Worm (Caenorhabditis elegans): ENCODE measurements around the gene F29A7.4.

F29A7.4 gene

DNA sequence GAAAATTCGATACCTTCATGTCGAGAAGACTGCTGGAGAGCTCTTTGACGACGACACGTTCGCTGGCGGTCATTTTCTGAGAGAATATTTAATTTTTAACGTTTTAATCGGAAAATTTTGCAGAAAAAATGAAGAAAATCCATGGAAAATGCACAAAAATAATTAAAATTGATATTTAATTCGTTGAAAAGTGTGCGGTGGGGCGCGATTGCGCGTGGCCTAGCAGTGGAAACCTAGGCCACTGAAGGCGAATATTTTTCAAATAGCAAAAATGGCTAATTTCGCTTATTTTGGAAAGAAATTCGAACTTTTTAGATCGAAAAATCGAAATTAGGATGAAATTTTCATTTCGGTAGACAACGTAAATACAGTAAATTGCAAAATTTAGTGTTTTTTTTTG, 2.7 kb downstream of the F29A7.4 start, which contains the start of gene F29A7.6 (continued):
- TF ChIP-seq fkh-3 (tag; optimal IDR thresholded peaks at IDR 0.05) (no peak), zfh-2 (GFP tag; conservative IDR thresholded peaks at IDR 0.05) (no peak), egl-44 (GFP tag; IDR thresholded peaks at IDR 0.05) (no peak), dpl-1 (GFP tag; optimal IDR thresholded peaks at IDR 0.05) (no peak), ceh-100 (GFP tag; IDR thresholded peaks at IDR 0.05) (peak; percentile 38), F10E7.11 (tag; optimal IDR thresholded peaks at IDR 0.05) (no peak), F52B5.7 (tag; optimal IDR thresholded peaks at IDR 0.05) (no peak), T07F8.4 (tag; optimal IDR thresholded peaks at IDR 0.05) (no peak), snpc-4 (GFP tag; optimal IDR thresholded peaks at IDR 0.05) (no peak), snpc-4 (tag; optimal IDR thresholded peaks at IDR 0.05) (no peak), gei-17 (GFP tag; optimal IDR thresholded peaks at IDR 0.05) (no peak), ceh-79 (tag; optimal IDR thresholded peaks at IDR 0.05) (no peak), lsl-1 (GFP tag; optimal IDR thresholded peaks at IDR 0.05) (peak; percentile 13), D2030.7 (GFP tag; IDR thresholded peaks at IDR 0.05) (peak; percentile 55), cebp-2 (GFP tag; IDR thresholded peaks at IDR 0.05) (no peak), nhr-179 (tag; optimal IDR thresholded peaks at IDR 0.05) (no peak), ceh-58 (GFP tag; IDR thresholded peaks at IDR 0.05) (no peak), pbrm-1 (GFP tag; IDR thresholded peaks at IDR 0.05) (no peak), mel-28 (tag; optimal IDR thresholded peaks at IDR 0.05; ENCODE audit: borderline replicate concordance) (no peak), C06A6.2 (GFP tag; conservative IDR thresholded peaks at IDR 0.05) (no peak), K12H6.12 (tag; optimal IDR thresholded peaks at IDR 0.05) (peak; percentile 31), sdz-38 (tag; optimal IDR thresholded peaks at IDR 0.05) (no peak), pha-4 (tag; optimal IDR thresholded peaks at IDR 0.05) (no peak), ZK185.1 (tag; optimal IDR thresholded peaks at IDR 0.05; ENCODE audit: poor library complexity, severe bottlenecking) (no peak), sea-2 (GFP tag; IDR thresholded peaks at IDR 0.05) (no peak), ekl-4 (GFP tag; IDR thresholded peaks at IDR 0.05) (no peak), F23B12.7 (tag; optimal IDR thresholded peaks at IDR 0.05; ENCODE audit: insufficient read depth) (no peak), attf-3 (GFP tag; conservative IDR thresholded peaks at IDR 0.05) (no peak), B0261.1 (tag; optimal IDR thresholded peaks at IDR 0.05) (no peak), lin-40 (tag; optimal IDR thresholded peaks at IDR 0.05) (no peak), hlh-12 (tag; optimal IDR thresholded peaks at IDR 0.05) (no peak), Y53G8AR.9 (GFP tag; conservative IDR thresholded peaks at IDR 0.05) (no peak), lin-35 (GFP tag; optimal IDR thresholded peaks at IDR 0.05) (no peak), bed-1 (GFP tag; IDR thresholded peaks at IDR 0.05) (no peak), aptf-3 (GFP tag; IDR thresholded peaks at IDR 0.05) (no peak), F22D6.2 (tag; optimal IDR thresholded peaks at IDR 0.05) (no peak), nfyb-1 (GFP tag; IDR thresholded peaks at IDR 0.05) (no peak), akir-1 (GFP tag; optimal IDR thresholded peaks at IDR 0.05) (no peak), mxl-1 (tag; optimal IDR thresholded peaks at IDR 0.05) (no peak), C17E4.6 (GFP tag; IDR thresholded peaks at IDR 0.05) (no peak), ceh-91 (GFP tag; IDR thresholded peaks at IDR 0.05) (no peak), dpff-1 (tag; optimal IDR thresholded peaks at IDR 0.05) (no peak), ztf-6 (GFP tag; IDR thresholded peaks at IDR 0.05) (no peak), Y95B8A.8 (GFP tag; IDR thresholded peaks at IDR 0.05) (no peak), T26A5.8 (tag; optimal IDR thresholded peaks at IDR 0.05) (no peak), Y56A3A.18 (GFP tag; IDR thresholded peaks at IDR 0.05) (no peak), hmg-20 (GFP tag; IDR thresholded peaks at IDR 0.05) (no peak), mes-4 (tag; optimal IDR thresholded peaks at IDR 0.05) (no peak), ztf-26 (tag; optimal IDR thresholded peaks at IDR 0.05) (no peak), lin-26 (GFP tag; IDR thresholded peaks at IDR 0.05) (no peak), bed-2 (GFP tag; IDR thresholded peaks at IDR 0.05) (0 out of 2 replicates have a peak, but pooled peaks have one; percentile 55)

All from whole organism, young adult.